Worm (Caenorhabditis elegans) whole organism, late embryonic: ENCODE data around the gene jip-1.

ENCODE experiments used
- F13H6.1 ChIP-seq: sonication (generic microtip); optimal IDR thresholded peaks from 2 replicates; lab custom pipeline; 2016; ENCODE audit warnings: missing genetic modification characterization, missing compliant biosample characterization
- K02D7.2 ChIP-seq: sonication (generic microtip); optimal IDR thresholded peaks from 2 replicates; lab custom pipeline; 2017; ENCODE audit warnings: mild to moderate bottlenecking, missing genetic modification characterization, missing compliant biosample characterization
- K09A11.1 ChIP-seq: sonication (generic microtip); optimal IDR thresholded peaks from 2 replicates; lab custom pipeline; 2017; ENCODE audit warnings: antibody characterized with exemption, mild to moderate bottlenecking, missing genetic modification characterization, missing compliant biosample characterization; ENCODE audit not compliant: insufficient read depth
- T23F11.4 ChIP-seq: fragments of 200-800 bp; sonication (Bioruptor generic); optimal IDR thresholded peaks from 2 replicates; lab custom pipeline; 2018; ENCODE audit warnings: mild to moderate bottlenecking, missing genetic modification characterization, missing compliant biosample characterization
- Y22D7AL.16 ChIP-seq: sonication (generic microtip); optimal IDR thresholded peaks from 2 replicates; lab custom pipeline; 2016; ENCODE audit warnings: missing genetic modification characterization, missing compliant biosample characterization
- ama-1 ChIP-seq: fragments of 150-350 bp; optimal IDR thresholded peaks from 2 replicates; lab custom pipeline; 2014
- ceh-14 ChIP-seq: sonication (generic microtip); optimal IDR thresholded peaks from 2 replicates; lab custom pipeline; 2016; ENCODE audit warnings: missing genotype, missing genetic modification characterization, missing compliant biosample characterization
- ceh-18 ChIP-seq: sonication (generic microtip); optimal IDR thresholded peaks from 2 replicates; lab custom pipeline; 2016; ENCODE audit warnings: missing genetic modification characterization, missing compliant biosample characterization
- ceh-24 ChIP-seq: sonication (generic microtip); optimal IDR thresholded peaks from 2 replicates; lab custom pipeline; 2016; ENCODE audit warnings: mild to moderate bottlenecking, missing genetic modification characterization, missing compliant biosample characterization
- ceh-30 ChIP-seq: fragments of 150-350 bp; optimal IDR thresholded peaks from 2 replicates; lab custom pipeline; 2014; ENCODE audit warnings: missing biosample characterization, missing genetic modification characterization
- ceh-31 ChIP-seq: sonication (generic microtip); optimal IDR thresholded peaks from 2 replicates; lab custom pipeline; 2016; ENCODE audit warnings: missing genetic modification characterization, missing compliant biosample characterization
- ceh-45 ChIP-seq: fragments of 200-800 bp; sonication (Bioruptor generic); IDR thresholded peaks from 2 replicates; pipeline ENCODE4 v1.3.6; 2022; ENCODE audit warnings: missing genetic modification reagents, missing genetic modification characterization, missing compliant biosample characterization
- ceh-48 ChIP-seq: sonication (generic microtip); optimal IDR thresholded peaks from 2 replicates; lab custom pipeline; 2016; ENCODE audit warnings: missing genetic modification characterization, inconsistent platforms, missing compliant biosample characterization
- ceh-6 ChIP-seq: fragments of 200-800 bp; sonication (Bioruptor generic); optimal IDR thresholded peaks from 2 replicates; lab custom pipeline; 2018; ENCODE audit warnings: mild to moderate bottlenecking, missing genetic modification characterization, missing compliant biosample characterization
- che-1 ChIP-seq: sonication (generic microtip); optimal IDR thresholded peaks from 2 replicates; lab custom pipeline; 2016; ENCODE audit warnings: mild to moderate bottlenecking, missing genetic modification characterization, missing compliant biosample characterization
- dve-1 ChIP-seq: sonication (generic microtip); optimal IDR thresholded peaks from 2 replicates; lab custom pipeline; 2017; ENCODE audit warnings: antibody characterized with exemption, mild to moderate bottlenecking, missing genetic modification characterization, missing compliant biosample characterization
- elt-2 ChIP-seq: sonication (generic microtip); optimal IDR thresholded peaks from 2 replicates; lab custom pipeline; 2016; ENCODE audit warnings: missing genetic modification reagents, missing genetic modification characterization, missing compliant biosample characterization
- fax-1 ChIP-seq: sonication (generic microtip); optimal IDR thresholded peaks from 2 replicates; lab custom pipeline; 2016; ENCODE audit warnings: missing genotype, missing genetic modification characterization, missing compliant biosample characterization
- fkh-10 ChIP-seq: fragments of 150-350 bp; optimal IDR thresholded peaks from 2 replicates; lab custom pipeline; 2014; ENCODE audit warnings: missing biosample characterization, missing genetic modification reagents, missing genetic modification characterization
- fkh-6 ChIP-seq: sonication (generic microtip); optimal IDR thresholded peaks from 2 replicates; lab custom pipeline; 2016; ENCODE audit warnings: missing genetic modification characterization, missing compliant biosample characterization
- hlh-8 ChIP-seq: sonication (generic microtip); optimal IDR thresholded peaks from 2 replicates; lab custom pipeline; 2016; ENCODE audit warnings: missing genotype, missing genetic modification characterization, missing compliant biosample characterization
- lin-11 ChIP-seq: fragments of 200-800 bp; sonication (Bioruptor generic); optimal IDR thresholded peaks from 2 replicates; lab custom pipeline; 2018; ENCODE audit warnings: mild to moderate bottlenecking, missing genetic modification characterization, missing compliant biosample characterization
- madf-2 ChIP-seq: sonication (generic microtip); optimal IDR thresholded peaks from 2 replicates; lab custom pipeline; 2017; ENCODE audit warnings: missing genetic modification characterization, missing compliant biosample characterization
- nfya-1 ChIP-seq: sonication (generic microtip); optimal IDR thresholded peaks from 2 replicates; lab custom pipeline; 2017; ENCODE audit warnings: missing genetic modification characterization, mild to moderate bottlenecking, missing compliant biosample characterization, antibody characterized with exemption, moderate library complexity
- nhr-232 ChIP-seq: sonication (generic microtip); optimal IDR thresholded peaks from 2 replicates; lab custom pipeline; 2016; ENCODE audit warnings: missing genetic modification characterization, missing compliant biosample characterization
- pat-9 ChIP-seq: fragments of 200-800 bp; sonication (Bioruptor generic); optimal IDR thresholded peaks from 2 replicates; lab custom pipeline; 2018; ENCODE audit warnings: mild to moderate bottlenecking, missing genetic modification characterization, moderate library complexity, missing compliant biosample characterization
- pros-1 ChIP-seq: fragments of 150-350 bp; optimal IDR thresholded peaks from 2 replicates; lab custom pipeline; 2014; ENCODE audit warnings: missing biosample characterization, missing genetic modification reagents, missing genetic modification characterization
- ref-2 ChIP-seq: sonication (generic microtip); optimal IDR thresholded peaks from 2 replicates; lab custom pipeline; 2016; ENCODE audit warnings: missing genetic modification characterization, missing compliant biosample characterization
- sdc-2 ChIP-seq: sonication (generic microtip); optimal IDR thresholded peaks from 2 replicates; lab custom pipeline; 2016; ENCODE audit warnings: missing genotype, missing genetic modification characterization, missing compliant biosample characterization
- sox-2 ChIP-seq: fragments of 200-800 bp; sonication (Bioruptor generic); IDR thresholded peaks from 2 replicates; pipeline ENCODE4 v1.3.6; 2022; ENCODE audit warnings: missing genetic modification reagents, missing genetic modification characterization, missing compliant biosample characterization
- syd-9 ChIP-seq: sonication (generic microtip); optimal IDR thresholded peaks from 2 replicates; lab custom pipeline; 2016; ENCODE audit warnings: mild to moderate bottlenecking, missing genetic modification characterization, moderate library complexity, missing compliant biosample characterization
- tbx-2 ChIP-seq: sonication (generic microtip); optimal IDR thresholded peaks from 2 replicates; lab custom pipeline; 2016; ENCODE audit warnings: missing genetic modification characterization, missing compliant biosample characterization
- unc-42 ChIP-seq: sonication (generic microtip); optimal IDR thresholded peaks from 2 replicates; lab custom pipeline; 2016; ENCODE audit warnings: missing genotype, missing genetic modification characterization, missing compliant biosample characterization
- unc-55 ChIP-seq: sonication (generic microtip); optimal IDR thresholded peaks from 2 replicates; lab custom pipeline; 2017; ENCODE audit warnings: missing biosample characterization, missing genetic modification reagents, missing genetic modification characterization
- unc-86 ChIP-seq: sonication (generic microtip); optimal IDR thresholded peaks from 2 replicates; lab custom pipeline; 2016; ENCODE audit warnings: missing genetic modification characterization, missing compliant biosample characterization

jip-1 gene

ce11 chrII:1320412-1320811 is 6.4 kb upstream of the jip-1 start (continued):
- TF ChIP-seq dve-1 = peak; percentile 90
- peak; percentile 53 for TF ChIP-seq ceh-6 (GFP tag; lab: Kevin White, UChicago)
- TF ChIP-seq syd-9 (tag; lab: Kevin White, UChicago) = peak; percentile 61
- peak; percentile 45 for TF ChIP-seq Y22D7AL.16 (tag; lab: Kevin White, UChicago)
- peak; percentile 80 for TF ChIP-seq ref-2 (tag; lab: Kevin White, UChicago)
- no peak for TF ChIP-seq fkh-10 (GFP tag; lab: Kevin White, UChicago)
- TF ChIP-seq madf-2 (tag; lab: Kevin White, UChicago) = peak; percentile 68
- peak; percentile 7; the same call in 1 of the 2 replicates for TF ChIP-seq sox-2
- peak; percentile 78 for TF ChIP-seq F13H6.1 (tag; lab: Kevin White, UChicago)
- TF ChIP-seq unc-55 (GFP tag; lab: Kevin White, UChicago) = peak; percentile 82
- TF ChIP-seq ceh-30 (tag; lab: Kevin White, UChicago) = peak; percentile 81
- TF ChIP-seq ceh-48 (tag; lab: Kevin White, UChicago) = peak; percentile 58
- peak; percentile 95 for TF ChIP-seq pat-9 (tag; lab: Kevin White, UChicago)
- TF ChIP-seq hlh-8 (tag; lab: Kevin White, UChicago) = no peak
- TF ChIP-seq ceh-24 (tag; lab: Kevin White, UChicago) = no peak
- TF ChIP-seq K02D7.2 (tag; lab: Kevin White, UChicago) = no peak

DNA sequence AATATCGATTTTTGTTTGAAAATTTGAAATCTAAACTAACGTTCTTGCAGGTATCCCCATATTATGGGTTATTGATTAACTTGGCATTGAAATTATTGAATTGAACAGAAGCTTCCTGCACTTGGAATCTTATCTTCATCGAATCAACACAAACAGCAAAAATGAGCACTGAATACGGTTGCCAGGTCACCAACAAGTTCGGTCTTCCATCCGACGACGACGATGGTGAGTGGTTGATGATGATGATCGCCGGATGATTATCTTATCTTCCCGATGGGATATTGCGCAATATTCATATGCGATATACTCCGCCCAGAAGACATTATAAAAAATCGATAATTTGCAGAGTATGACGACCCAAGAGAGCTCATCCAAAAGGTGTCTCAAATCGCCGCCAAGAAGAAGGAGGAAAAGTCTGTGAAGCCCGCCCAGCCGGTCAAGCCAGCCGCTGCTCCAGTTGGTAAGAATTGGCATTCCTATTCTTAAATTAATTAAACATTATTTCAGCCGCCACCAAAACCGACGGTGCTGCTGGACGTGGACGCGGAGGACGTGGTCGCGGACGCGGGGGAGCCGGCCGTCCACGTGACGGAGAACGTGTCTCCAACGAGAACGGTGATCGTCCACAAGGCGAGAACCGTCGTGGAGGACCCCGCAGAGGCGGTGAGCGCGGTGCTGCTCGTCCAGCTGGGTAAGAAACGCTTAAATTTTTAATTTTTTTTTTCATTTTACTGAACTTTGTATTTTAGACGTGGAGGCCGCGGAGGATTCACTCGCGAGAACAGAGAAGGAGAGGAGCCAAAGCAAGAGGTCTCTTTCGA is 5.6 kb upstream of the jip-1 start, which contains the start of gene vig-1:
Gene vig-1 (plus strand): TSS at position 51 of the 821 bp plus-strand sequence.
- TF ChIP-seq fkh-6 (tag; lab: Kevin White, UChicago) (no peak), ceh-48 (tag; lab: Kevin White, UChicago) (peak; percentile 0), elt-2 (tag; lab: Kevin White, UChicago) (peak; percentile 29)

- TF ChIP-seq K09A11.1 = no peak
- TF ChIP-seq ceh-48 (tag; lab: Kevin White, UChicago) = no peak
- no peak for TF ChIP-seq ceh-45
- TF ChIP-seq unc-86 = no peak
- TF ChIP-seq fax-1 (tag; lab: Kevin White, UChicago) = no peak
- TF ChIP-seq hlh-8 (tag; lab: Kevin White, UChicago) = no peak
- TF ChIP-seq ceh-18 (tag; lab: Kevin White, UChicago) = no peak
- TF ChIP-seq nhr-232 (tag; lab: Kevin White, UChicago) = no peak
- no peak for TF ChIP-seq tbx-2 (tag; lab: Kevin White, UChicago)
- no peak for TF ChIP-seq ama-1 (lab: Kevin White, UChicago)
- TF ChIP-seq pros-1 = no peak
- TF ChIP-seq T23F11.4 (GFP tag; lab: Kevin White, UChicago) = no peak
- TF ChIP-seq dve-1 = no peak
- no peak for TF ChIP-seq madf-2 (tag; lab: Kevin White, UChicago)
- no peak for TF ChIP-seq K02D7.2 (tag; lab: Kevin White, UChicago)
- no peak for TF ChIP-seq lin-11 (tag; lab: Kevin White, UChicago)
Observed at ce11 chrII:1322283-1323173, 4.3 kb upstream of the jip-1 start.

ce11 chrII:1323190-1323651 is 3.6 kb upstream of the jip-1 start:
- TF ChIP-seq ceh-31 (tag; lab: Kevin White, UChicago) = peak; percentile 50
- no peak for TF ChIP-seq syd-9 (tag; lab: Kevin White, UChicago)
- TF ChIP-seq ceh-14 (tag; lab: Kevin White, UChicago) = peak; percentile 99
- peak; percentile 7 for TF ChIP-seq nfya-1 (tag; lab: Kevin White, UChicago)
- peak; percentile 70 for TF ChIP-seq ceh-48 (tag; lab: Kevin White, UChicago)
- TF ChIP-seq ref-2 (tag; lab: Kevin White, UChicago) = no peak
- peak; percentile 20 for TF ChIP-seq che-1 (tag; lab: Kevin White, UChicago)
- TF ChIP-seq tbx-2 (tag; lab: Kevin White, UChicago) = peak; percentile 17
- TF ChIP-seq sdc-2 = no peak
- TF ChIP-seq unc-42 (tag; lab: Kevin White, UChicago) = peak; percentile 89
- TF ChIP-seq unc-86 = peak; percentile 15
